Worm (Caenorhabditis elegans) whole organism, young adult: ENCODE data around the gene C01G12.16.

ENCODE experiments used
- B0261.1 ChIP-seq: sonication (generic microtip); optimal IDR thresholded peaks from 2 replicates; lab custom pipeline; 2016; ENCODE audit warnings: mild to moderate bottlenecking, missing genetic modification characterization, moderate library complexity, missing compliant biosample characterization
- C17E4.6 ChIP-seq: fragments of 200-800 bp; sonication (Bioruptor generic); IDR thresholded peaks from 2 replicates; pipeline ENCODE4 v1.3.6; 2022; ENCODE audit warnings: missing genetic modification reagents, missing genetic modification characterization, missing compliant biosample characterization
- D2030.7 ChIP-seq: fragments of 200-800 bp; sonication (Bioruptor generic); IDR thresholded peaks from 2 replicates; pipeline ENCODE4 v1.3.6; 2022; ENCODE audit warnings: missing genetic modification reagents, missing genetic modification characterization, missing compliant biosample characterization
- F49E8.2 ChIP-seq: sonication (generic microtip); optimal IDR thresholded peaks from 3 replicates; lab custom pipeline; 2017; ENCODE audit warnings: missing genetic modification characterization, mild to moderate bottlenecking, missing compliant biosample characterization, antibody characterized with exemption, moderate library complexity; ENCODE audit not compliant: insufficient read depth
- F55B11.4 ChIP-seq: sonication (generic microtip); optimal IDR thresholded peaks from 2 replicates; lab custom pipeline; 2016; ENCODE audit warnings: missing compliant biosample characterization, missing genetic modification characterization, borderline replicate concordance; ENCODE audit not compliant: insufficient read depth
- Y56A3A.18 ChIP-seq: fragments of 200-800 bp; sonication (Bioruptor generic); IDR thresholded peaks from 2 replicates; pipeline ENCODE4 v1.3.6; 2022; ENCODE audit warnings: missing genetic modification reagents, missing genetic modification characterization, missing compliant biosample characterization
- ama-1 ChIP-seq, 3 experiments: fragments of 150-350 bp in 1 of 3; sonication (generic microtip) in 2 of 3; optimal IDR thresholded peaks; 2 replicates each; lab custom pipeline; 2014 to 2018; ENCODE audit warnings: missing biosample characterization in 2 of 3, missing genetic modification characterization in 2 of 3, missing genetic modification reagents in 2 of 3
- aptf-2 ChIP-seq: fragments of 200-800 bp; sonication (Bioruptor generic); conservative IDR thresholded peaks from 2 replicates; pipeline ENCODE4 v1.3.6; 2022; ENCODE audit warnings: missing genetic modification reagents, missing genetic modification characterization, missing compliant biosample characterization
- attf-3 ChIP-seq: fragments of 200-800 bp; sonication (Bioruptor generic); conservative IDR thresholded peaks from 2 replicates; pipeline ENCODE4 v1.3.6; 2022; ENCODE audit warnings: missing genetic modification reagents, missing genetic modification characterization, missing compliant biosample characterization
- attf-5 ChIP-seq: fragments of 200-800 bp; sonication (Bioruptor generic); optimal IDR thresholded peaks from 2 replicates; lab custom pipeline; 2018; ENCODE audit warnings: mild to moderate bottlenecking, missing genetic modification characterization, missing compliant biosample characterization
- attf-6 ChIP-seq: fragments of 200-800 bp; sonication (Bioruptor generic); IDR thresholded peaks from 2 replicates; pipeline ENCODE4 v1.3.6; 2022; ENCODE audit warnings: missing genetic modification reagents, missing genetic modification characterization, missing compliant biosample characterization
- cebp-1 ChIP-seq, 2 experiments: fragments of 200-800 bp in 1 of 2; sonication (Bioruptor generic) in 1 of 2; sonication (generic microtip) in 1 of 2; IDR thresholded peaks in 1 of 2; optimal IDR thresholded peaks in 1 of 2; 2 replicates each; pipeline versions ENCODE4 v1.3.6 to Lab custom; 2017 to 2022; ENCODE audit warnings: missing compliant biosample characterization in 2 of 2, missing genetic modification characterization in 2 of 2, mild to moderate bottlenecking in 1 of 2, missing genetic modification reagents in 1 of 2, moderate library complexity in 1 of 2
- ceh-27 ChIP-seq: fragments of 200-800 bp; sonication (Bioruptor generic); optimal IDR thresholded peaks from 2 replicates; lab custom pipeline; 2018; ENCODE audit warnings: mild to moderate bottlenecking, missing genetic modification characterization, moderate library complexity, missing compliant biosample characterization
- ceh-58 ChIP-seq: fragments of 200-800 bp; sonication (Bioruptor generic); IDR thresholded peaks from 2 replicates; pipeline ENCODE4 v1.3.6; 2022; ENCODE audit warnings: missing genetic modification characterization, missing compliant biosample characterization
- ceh-91 ChIP-seq: fragments of 200-800 bp; sonication (Bioruptor generic); IDR thresholded peaks from 2 replicates; pipeline ENCODE4 v1.3.6; 2022; ENCODE audit warnings: missing genetic modification reagents, missing genetic modification characterization, missing compliant biosample characterization
- chd-7 ChIP-seq: sonication (generic microtip); optimal IDR thresholded peaks from 2 replicates; lab custom pipeline; 2016; ENCODE audit warnings: mild to moderate bottlenecking, missing genetic modification characterization, moderate library complexity, missing compliant biosample characterization
- dox-1 ChIP-seq: fragments of 200-800 bp; sonication (Bioruptor generic); IDR thresholded peaks from 2 replicates; pipeline ENCODE4 v1.3.6; 2022; ENCODE audit warnings: missing genetic modification reagents, missing genetic modification characterization, missing compliant biosample characterization
- dpff-1 ChIP-seq: sonication (generic microtip); optimal IDR thresholded peaks from 2 replicates; lab custom pipeline; 2017; ENCODE audit warnings: mild to moderate bottlenecking, missing genetic modification characterization, missing compliant biosample characterization
- egl-44 ChIP-seq: fragments of 200-800 bp; sonication (Bioruptor generic); IDR thresholded peaks from 2 replicates; pipeline ENCODE4 v1.3.6; 2022; ENCODE audit warnings: missing genetic modification reagents, missing genetic modification characterization, missing compliant biosample characterization
- ekl-4 ChIP-seq: fragments of 200-800 bp; sonication (Bioruptor generic); IDR thresholded peaks from 2 replicates; pipeline ENCODE4 v1.3.6; 2022; ENCODE audit warnings: missing genetic modification reagents, missing genetic modification characterization, missing compliant biosample characterization
- ets-4 ChIP-seq: fragments of 200-800 bp; sonication (Bioruptor generic); optimal IDR thresholded peaks from 2 replicates; lab custom pipeline; 2018; ENCODE audit warnings: mild to moderate bottlenecking, missing genetic modification characterization, missing compliant biosample characterization
- fkh-3 ChIP-seq: sonication (generic microtip); optimal IDR thresholded peaks from 2 replicates; lab custom pipeline; 2016; ENCODE audit warnings: mild to moderate bottlenecking, missing genetic modification characterization, missing compliant biosample characterization
- him-1 ChIP-seq: sonication (generic microtip); optimal IDR thresholded peaks from 2 replicates; lab custom pipeline; 2016; ENCODE audit warnings: missing genotype, missing genetic modification reagents, missing genetic modification characterization, missing compliant biosample characterization
- hlh-12 ChIP-seq: sonication (generic microtip); optimal IDR thresholded peaks from 2 replicates; lab custom pipeline; 2016; ENCODE audit warnings: missing genetic modification characterization, missing compliant biosample characterization
- hlh-26 ChIP-seq: fragments of 200-800 bp; sonication (Bioruptor generic); conservative IDR thresholded peaks from 2 replicates; pipeline ENCODE4 v1.3.6; 2022; ENCODE audit warnings: missing genetic modification reagents, missing genetic modification characterization, missing compliant biosample characterization
- hmg-1.2 ChIP-seq: fragments of 200-800 bp; sonication (Bioruptor generic); IDR thresholded peaks from 2 replicates; pipeline ENCODE4 v1.3.6; 2022; ENCODE audit warnings: missing genetic modification reagents, missing genetic modification characterization, missing compliant biosample characterization
- hmg-20 ChIP-seq: fragments of 200-800 bp; sonication (Bioruptor generic); IDR thresholded peaks from 2 replicates; pipeline ENCODE4 v1.3.6; 2022; ENCODE audit warnings: missing genetic modification reagents, missing genetic modification characterization, missing compliant biosample characterization
- hrde-1 ChIP-seq: sonication (generic microtip); optimal IDR thresholded peaks from 2 replicates; lab custom pipeline; 2016; ENCODE audit warnings: missing genetic modification characterization, mild to moderate bottlenecking, missing compliant biosample characterization, moderate library complexity, missing genotype, missing genetic modification reagents, borderline replicate concordance
- hsf-1 ChIP-seq: fragments of 200-800 bp; sonication (Bioruptor generic); IDR thresholded peaks from 2 replicates; pipeline ENCODE4 v1.3.6; 2022; ENCODE audit warnings: missing genetic modification reagents, missing genetic modification characterization, missing compliant biosample characterization
- let-526 ChIP-seq: fragments of 200-800 bp; sonication (Bioruptor generic); IDR thresholded peaks from 2 replicates; pipeline ENCODE4 v1.3.6; 2022; ENCODE audit warnings: missing genetic modification reagents, missing genetic modification characterization, missing compliant biosample characterization
- lin-54 ChIP-seq: fragments of 200-800 bp; sonication (Bioruptor generic); optimal IDR thresholded peaks from 2 replicates; lab custom pipeline; 2018; ENCODE audit warnings: mild to moderate bottlenecking, missing genetic modification characterization, missing compliant biosample characterization
- lsl-1 ChIP-seq: fragments of 200-800 bp; sonication (Bioruptor generic); optimal IDR thresholded peaks from 2 replicates; lab custom pipeline; 2018; ENCODE audit warnings: mild to moderate bottlenecking, missing genetic modification characterization, moderate library complexity, missing compliant biosample characterization
- madf-10 ChIP-seq: sonication (generic microtip); optimal IDR thresholded peaks from 2 replicates; lab custom pipeline; 2016; ENCODE audit warnings: mild to moderate bottlenecking, missing genetic modification characterization, missing compliant biosample characterization
- madf-3 ChIP-seq: fragments of 200-800 bp; sonication (Bioruptor generic); IDR thresholded peaks from 2 replicates; pipeline ENCODE4 v1.3.6; 2022; ENCODE audit warnings: missing genetic modification reagents, missing genetic modification characterization, missing compliant biosample characterization
- mes-4 ChIP-seq: sonication (generic microtip); optimal IDR thresholded peaks from 2 replicates; lab custom pipeline; 2016; ENCODE audit warnings: missing genotype, missing genetic modification characterization, missing compliant biosample characterization
- nfyb-1 ChIP-seq: fragments of 200-800 bp; sonication (Bioruptor generic); IDR thresholded peaks from 2 replicates; pipeline ENCODE4 v1.3.6; 2022; ENCODE audit warnings: missing genetic modification reagents, missing genetic modification characterization, missing compliant biosample characterization
- nhr-80 ChIP-seq: sonication (generic microtip); optimal IDR thresholded peaks from 2 replicates; lab custom pipeline; 2016; ENCODE audit warnings: missing genetic modification characterization, missing compliant biosample characterization
- nhr-90 ChIP-seq: sonication (generic microtip); optimal IDR thresholded peaks from 2 replicates; lab custom pipeline; 2016; ENCODE audit warnings: missing genotype, mild to moderate bottlenecking, missing genetic modification characterization, missing compliant biosample characterization
- rpc-1 ChIP-seq, 2 experiments: fragments of 150-350 bp in 1 of 2; sonication (generic microtip) in 1 of 2; optimal IDR thresholded peaks; 2 replicates each; lab custom pipeline; 2014 to 2018; ENCODE audit warnings: missing biosample characterization in 1 of 2, missing genetic modification characterization in 1 of 2, missing genetic modification reagents in 1 of 2, missing genotype in 1 of 2
- snpc-4 ChIP-seq, 5 experiments: fragments of 150-350 bp in 1 of 5; sonication (generic microtip) in 4 of 5; optimal IDR thresholded peaks; 2 replicates each; lab custom pipeline; 2014 to 2018; ENCODE audit warnings: missing genetic modification characterization in 5 of 5, missing biosample characterization in 3 of 5, antibody characterized with exemption in 2 of 5, mild to moderate bottlenecking in 2 of 5, missing compliant biosample characterization in 2 of 5, missing genotype in 2 of 5, moderate library complexity in 2 of 5, missing genetic modification reagents in 1 of 5
- tbp1 ChIP-seq: fragments of 200-800 bp; sonication (Bioruptor generic); optimal IDR thresholded peaks from 2 replicates; lab custom pipeline; 2018; ENCODE audit warnings: mild to moderate bottlenecking, missing genetic modification characterization, missing compliant biosample characterization
- zim-3 ChIP-seq: sonication (generic microtip); optimal IDR thresholded peaks from 2 replicates; lab custom pipeline; 2017; ENCODE audit warnings: mild to moderate bottlenecking, missing genetic modification characterization, moderate library complexity, missing compliant biosample characterization
- ztf-22 ChIP-seq: fragments of 200-800 bp; sonication (Bioruptor generic); optimal IDR thresholded peaks from 2 replicates; lab custom pipeline; 2018; ENCODE audit warnings: mild to moderate bottlenecking, missing genetic modification characterization, moderate library complexity, missing compliant biosample characterization
- ztf-26 ChIP-seq: sonication (generic microtip); optimal IDR thresholded peaks from 2 replicates; lab custom pipeline; 2017; ENCODE audit warnings: missing genetic modification characterization, missing compliant biosample characterization

Gene C01G12.16

DNA sequence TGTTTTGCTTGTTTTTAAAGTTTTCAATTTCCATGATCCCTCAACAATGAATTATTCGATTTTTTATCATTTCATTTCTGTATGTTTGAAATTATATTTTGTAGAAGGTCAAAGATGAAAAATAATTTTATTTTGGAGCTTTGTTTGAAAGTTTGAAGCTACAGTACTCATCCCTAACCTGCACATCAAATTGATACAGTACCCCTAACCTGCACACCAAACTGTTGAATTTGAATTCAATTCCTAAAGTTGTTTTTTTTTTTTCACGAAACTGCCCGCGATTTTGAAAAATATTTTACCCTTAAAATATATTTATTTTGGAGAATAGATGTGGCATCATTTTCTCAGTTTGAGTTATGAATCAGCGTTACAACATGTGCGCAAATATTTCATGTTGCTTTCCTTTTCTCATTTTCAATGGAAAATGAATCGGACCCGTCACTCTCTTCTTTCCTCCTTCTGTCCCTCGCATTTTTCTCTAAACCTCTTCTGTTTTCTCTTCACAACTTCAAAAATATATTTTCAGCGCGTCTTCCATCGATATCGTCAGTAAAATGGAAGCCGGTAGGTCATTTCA lies 44.8 kb downstream of the C01G12.16 start, which contains the start of gene R74.8 (continued):
- TF ChIP-seq C17E4.6 (GFP tag; lab: Robert Waterston, UW) (no peak), cebp-1 (GFP tag; IDR thresholded peaks at IDR 0.05; lab: Robert Waterston, UW) (no peak), cebp-1 (tag; optimal IDR thresholded peaks at IDR 0.05; lab: Kevin White, UChicago) (no peak)

DNA sequence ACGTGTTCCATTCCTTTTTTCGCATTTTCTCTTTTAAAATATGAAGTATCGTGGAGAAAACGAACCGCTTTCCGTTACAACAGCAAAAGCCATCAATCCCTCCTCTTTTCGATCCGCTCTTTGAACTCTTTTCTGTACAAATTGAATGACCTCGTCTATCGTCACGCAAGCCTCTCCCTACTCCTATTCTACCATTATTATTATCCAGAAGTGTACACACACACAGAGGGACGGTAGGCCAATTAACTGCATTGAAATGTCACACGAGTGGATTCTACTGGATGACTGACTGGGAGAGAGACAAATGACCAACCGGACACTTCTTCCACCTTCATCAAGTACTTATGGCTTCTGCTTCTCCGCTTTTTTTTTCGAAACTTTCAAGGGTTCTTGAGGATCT lies 47.2 kb downstream of the C01G12.16 start:
- TF ChIP-seq B0261.1 (tag; lab: Kevin White, UChicago) (no peak), zim-3 (no peak), hlh-26 (GFP tag; lab: Robert Waterston, UW) (no peak), ztf-26 (tag; lab: Kevin White, UChicago) (no peak), lin-54 (GFP tag; lab: Kevin White, UChicago) (no peak), nhr-90 (no peak), cebp-1 (GFP tag; IDR thresholded peaks at IDR 0.05; lab: Robert Waterston, UW) (no peak), cebp-1 (tag; optimal IDR thresholded peaks at IDR 0.05; lab: Kevin White, UChicago) (peak; percentile 27), let-526 (GFP tag; lab: Robert Waterston, UW) (no peak), aptf-2 (GFP tag; lab: Robert Waterston, UW) (no peak), ztf-22 (GFP tag; lab: Kevin White, UChicago) (no peak), mes-4 (tag; lab: Kevin White, UChicago) (no peak), snpc-4 (GFP tag; optimal IDR thresholded peaks at IDR 0.05; lab: Kevin White, UChicago) (no peak), snpc-4 (tag; optimal IDR thresholded peaks at IDR 0.05; lab: Kevin White, UChicago) (no peak), madf-10 (no peak), egl-44 (no peak), nfyb-1 (GFP tag; lab: Robert Waterston, UW) (no peak), attf-6 (GFP tag; lab: Robert Waterston, UW) (0 out of 2 replicates have a peak, but pooled peaks have one; percentile 45), ama-1 (optimal IDR thresholded peaks at IDR 0.05; lab: Kevin White, UChicago) (no peak), ama-1 (GFP tag; optimal IDR thresholded peaks at IDR 0.05; lab: Kevin White, UChicago) (peak in 1 of 2 experiments; percentile 22), him-1 (tag; lab: Kevin White, UChicago) (no peak), hrde-1 (peak; percentile 36), hmg-1.2 (GFP tag; lab: Robert Waterston, UW) (no peak), ekl-4 (GFP tag; lab: Robert Waterston, UW) (0 out of 2 replicates have a peak, but pooled peaks have one; percentile 19), F55B11.4 (tag; lab: Kevin White, UChicago) (no peak), ets-4 (no peak), madf-3 (GFP tag; lab: Robert Waterston, UW) (no peak), Y56A3A.18 (GFP tag; lab: Robert Waterston, UW) (no peak), hsf-1 (GFP tag; lab: Robert Waterston, UW) (0 out of 2 replicates have a peak, but pooled peaks have one; percentile 9), dox-1 (GFP tag; lab: Robert Waterston, UW) (no peak), hlh-12 (tag; lab: Kevin White, UChicago) (no peak), nhr-80 (tag; lab: Kevin White, UChicago) (no peak), ceh-58 (no peak), attf-5 (GFP tag; lab: Kevin White, UChicago) (no peak), lsl-1 (GFP tag; lab: Kevin White, UChicago) (no peak), D2030.7 (GFP tag; lab: Robert Waterston, UW) (no peak), chd-7 (tag; lab: Kevin White, UChicago) (no peak), attf-3 (GFP tag; lab: Robert Waterston, UW) (no peak), tbp1 (GFP tag; lab: Kevin White, UChicago) (no peak), ceh-91 (GFP tag; lab: Robert Waterston, UW) (no peak), hmg-20 (GFP tag; lab: Robert Waterston, UW) (no peak), F49E8.2 (peak; percentile 44), rpc-1 (optimal IDR thresholded peaks at IDR 0.05; lab: Kevin White, UChicago) (no peak), rpc-1 (tag; optimal IDR thresholded peaks at IDR 0.05; lab: Kevin White, UChicago) (no peak), dpff-1 (tag; lab: Kevin White, UChicago) (no peak), fkh-3 (no peak), ceh-27 (no peak)
